Fruit fly (Drosophila melanogaster) whole organism, embryonic: Measurements from ENCODE around the gene UQCR-14.
A peak's percentile ranks its signal among the peaks of the same experiment; 100 is the strongest.

Experiments
- Adf1 ChIP-seq: fragments of 200-800 bp; sonication (Bioruptor generic); IDR thresholded peaks from 2 replicates; pipeline ENCODE4 v1.3.6; 2022; ENCODE audit warnings: missing biosample characterization, missing genetic modification characterization
- Asciz ChIP-seq: fragments of 200-800 bp; sonication (Bioruptor generic); optimal IDR thresholded peaks from 2 replicates; lab custom pipeline; 2017; ENCODE audit warnings: missing biosample characterization, mild to moderate bottlenecking, missing genetic modification characterization, missing genetic modification reagents
- Atf-2 ChIP-seq: fragments of 200-800 bp; sonication (Bioruptor generic); optimal IDR thresholded peaks from 2 replicates; lab custom pipeline; 2016; ENCODE audit warnings: missing biosample characterization, missing genetic modification characterization
- Bgb ChIP-seq: fragments of 200-800 bp; sonication (Bioruptor generic); IDR thresholded peaks from 2 replicates; pipeline ENCODE4 v1.3.6; 2022; ENCODE audit warnings: missing biosample characterization, missing genetic modification characterization; ENCODE audit not compliant: partially characterized antibody
- CG10654 ChIP-seq: fragments of 200-800 bp; sonication (Bioruptor generic); optimal IDR thresholded peaks from 2 replicates; lab custom pipeline; 2016; ENCODE audit warnings: missing biosample characterization, missing genetic modification characterization
- CG11093 ChIP-seq: fragments of 200-800 bp; sonication (Bioruptor generic); IDR thresholded peaks from 3 replicates; pipeline ENCODE4 v1.3.6; 2022; ENCODE audit warnings: missing biosample characterization, missing genetic modification characterization
- CG12104 ChIP-seq: fragments of 200-800 bp; sonication (Bioruptor generic); optimal IDR thresholded peaks from 3 replicates; lab custom pipeline; 2016; ENCODE audit warnings: missing biosample characterization, missing genetic modification characterization
- CG12942 ChIP-seq: fragments of 200-800 bp; sonication (Bioruptor generic); optimal IDR thresholded peaks from 3 replicates; lab custom pipeline; 2016; ENCODE audit warnings: missing biosample characterization, missing genetic modification characterization
- CG14667 ChIP-seq: fragments of 200-800 bp; sonication (Bioruptor generic); IDR thresholded peaks from 2 replicates; pipeline ENCODE4 v1.3.6; 2022; ENCODE audit warnings: missing biosample characterization, missing genetic modification characterization
- CG17359 ChIP-seq: fragments of 200-800 bp; sonication (Bioruptor generic); optimal IDR thresholded peaks from 3 replicates; lab custom pipeline; 2018; ENCODE audit warnings: missing biosample characterization, mild to moderate bottlenecking, missing genetic modification characterization, moderate library complexity
- CG17385 ChIP-seq: fragments of 200-800 bp; sonication (Bioruptor generic); optimal IDR thresholded peaks from 3 replicates; lab custom pipeline; 2018; ENCODE audit warnings: missing biosample characterization, mild to moderate bottlenecking, missing genetic modification characterization
- CG31441 ChIP-seq: fragments of 200-800 bp; sonication (Bioruptor generic); IDR thresholded peaks from 2 replicates; pipeline ENCODE4 v1.3.6; 2022; ENCODE audit warnings: missing biosample characterization, missing genetic modification characterization
- CG33213 ChIP-seq: fragments of 200-800 bp; sonication (Bioruptor generic); optimal IDR thresholded peaks from 3 replicates; lab custom pipeline; 2016; ENCODE audit warnings: missing biosample characterization, missing genetic modification characterization
- CG33557 ChIP-seq: fragments of 200-800 bp; sonication (Bioruptor generic); optimal IDR thresholded peaks from 2 replicates; lab custom pipeline; 2019; ENCODE audit warnings: missing biosample characterization, mild to moderate bottlenecking, missing genetic modification characterization, moderate library complexity
- CG42726 ChIP-seq: fragments of 200-800 bp; sonication (Bioruptor generic); IDR thresholded peaks from 2 replicates; pipeline ENCODE4 v1.3.6; 2022; ENCODE audit warnings: missing biosample characterization, missing genetic modification characterization; ENCODE audit not compliant: partially characterized antibody
- CG4730 ChIP-seq: fragments of 200-800 bp; sonication (Bioruptor generic); IDR thresholded peaks from 2 replicates; pipeline ENCODE4 v1.3.6; 2022; ENCODE audit warnings: missing biosample characterization, missing genetic modification characterization
- CG6683 ChIP-seq: fragments of 200-800 bp; sonication (Bioruptor generic); optimal IDR thresholded peaks from 2 replicates; lab custom pipeline; 2017; ENCODE audit warnings: missing biosample characterization, mild to moderate bottlenecking, missing genetic modification characterization, missing genetic modification reagents
- CG6689 ChIP-seq: fragments of 200-800 bp; sonication (Bioruptor generic); IDR thresholded peaks from 2 replicates; pipeline ENCODE4 v1.3.6; 2022; ENCODE audit warnings: missing biosample characterization, missing genetic modification characterization
- CG7556 ChIP-seq: fragments of 200-800 bp; sonication (Bioruptor generic); optimal IDR thresholded peaks from 2 replicates; lab custom pipeline; 2017; ENCODE audit warnings: missing biosample characterization, mild to moderate bottlenecking, missing genetic modification characterization
- CG9797 ChIP-seq: fragments of 200-800 bp; sonication (Bioruptor generic); optimal IDR thresholded peaks from 3 replicates; lab custom pipeline; 2018; ENCODE audit warnings: missing biosample characterization, mild to moderate bottlenecking, missing genetic modification characterization
- Chrac-16 ChIP-seq: fragments of 200-800 bp; sonication (Bioruptor generic); optimal IDR thresholded peaks from 3 replicates; lab custom pipeline; 2016; ENCODE audit warnings: missing biosample characterization, missing genetic modification characterization
- CoRest ChIP-seq: fragments of 200-800 bp; sonication (Bioruptor generic); optimal IDR thresholded peaks from 3 replicates; lab custom pipeline; 2018; ENCODE audit warnings: missing biosample characterization, mild to moderate bottlenecking, missing genetic modification characterization, moderate library complexity
- Dp ChIP-seq: fragments of 200-800 bp; sonication (Bioruptor generic); optimal IDR thresholded peaks from 2 replicates; lab custom pipeline; 2018; ENCODE audit warnings: missing biosample characterization, mild to moderate bottlenecking, missing genetic modification characterization, moderate library complexity
- Gug ChIP-seq: fragments of 200-800 bp; sonication (Bioruptor generic); IDR thresholded peaks from 4 replicates; pipeline ENCODE4 v1.3.6; 2022; ENCODE audit warnings: missing biosample characterization, missing genetic modification characterization
- HLH54F ChIP-seq: fragments of 200-800 bp; sonication (Bioruptor generic); optimal IDR thresholded peaks from 3 replicates; lab custom pipeline; 2016; ENCODE audit warnings: missing biosample characterization, missing genetic modification characterization
- Hsf ChIP-seq: fragments of 200-800 bp; sonication (Bioruptor generic); optimal IDR thresholded peaks from 3 replicates; lab custom pipeline; 2016; ENCODE audit warnings: missing biosample characterization, missing genetic modification characterization
- Kr ChIP-seq: fragments of 200-800 bp; sonication (Bioruptor generic); optimal IDR thresholded peaks from 2 replicates; lab custom pipeline; 2017; ENCODE audit warnings: missing biosample characterization, mild to moderate bottlenecking, missing genetic modification characterization
- Lpt ChIP-seq: fragments of >200 bp; optimal IDR thresholded peaks from 2 replicates; lab custom pipeline; 2018; ENCODE audit warnings: missing biosample characterization, missing genetic modification characterization
- MTF-1 ChIP-seq: fragments of 200-800 bp; sonication (Bioruptor generic); optimal IDR thresholded peaks from 2 replicates; lab custom pipeline; 2018; ENCODE audit warnings: missing biosample characterization, mild to moderate bottlenecking, missing genetic modification characterization, borderline replicate concordance
- NFAT ChIP-seq: fragments of 200-800 bp; sonication (Bioruptor generic); IDR thresholded peaks from 2 replicates; pipeline ENCODE4 v1.3.6; 2022; ENCODE audit warnings: missing biosample characterization, missing genetic modification characterization
- Neu2 ChIP-seq: fragments of 200-800 bp; sonication (Bioruptor generic); optimal IDR thresholded peaks from 3 replicates; lab custom pipeline; 2016; ENCODE audit warnings: missing biosample characterization, missing genetic modification characterization, borderline replicate concordance
- Oli ChIP-seq: fragments of 200-800 bp; sonication (Bioruptor generic); optimal IDR thresholded peaks from 2 replicates; lab custom pipeline; 2018; ENCODE audit warnings: missing biosample characterization, mild to moderate bottlenecking, missing genetic modification characterization, moderate library complexity
- Opbp ChIP-seq: fragments of 200-800 bp; sonication (Bioruptor generic); IDR thresholded peaks from 3 replicates; pipeline ENCODE4 v1.3.6; 2022; ENCODE audit warnings: missing biosample characterization, missing genetic modification characterization; ENCODE audit not compliant: partially characterized antibody
- Rfx ChIP-seq: fragments of 200-800 bp; sonication (Bioruptor generic); IDR thresholded peaks from 2 replicates; pipeline ENCODE4 v1.3.6; 2022; ENCODE audit warnings: missing biosample characterization, missing genetic modification characterization
- Scr ChIP-seq: fragments of 200-800 bp; sonication (Bioruptor generic); IDR thresholded peaks from 2 replicates; pipeline ENCODE4 v1.3.6; 2022; ENCODE audit warnings: missing biosample characterization, missing genetic modification characterization; ENCODE audit not compliant: partially characterized antibody
- dmrt99B ChIP-seq: fragments of 200-800 bp; sonication (Bioruptor generic); optimal IDR thresholded peaks from 2 replicates; lab custom pipeline; 2018; ENCODE audit warnings: missing biosample characterization, mild to moderate bottlenecking, missing genetic modification characterization, moderate library complexity
- eve ChIP-seq, 2 experiments: fragments of >200 bp; optimal IDR thresholded peaks; 2 replicates each; lab custom pipeline; 2017; ENCODE audit warnings: missing biosample characterization in 2 of 2, missing genetic modification characterization in 2 of 2
- h ChIP-seq: fragments of >200 bp; optimal IDR thresholded peaks from 2 replicates; lab custom pipeline; 2017
- hth ChIP-seq: fragments of >200 bp; optimal IDR thresholded peaks from 2 replicates; lab custom pipeline; 2017; ENCODE audit warnings: inconsistent platforms
- kni ChIP-seq: fragments of 200-800 bp; sonication (Bioruptor generic); optimal IDR thresholded peaks from 3 replicates; lab custom pipeline; 2017; ENCODE audit warnings: mild to moderate bottlenecking, missing biosample characterization, missing genetic modification reagents, missing genetic modification characterization
- luna ChIP-seq: fragments of 200-800 bp; sonication (Bioruptor generic); optimal IDR thresholded peaks from 2 replicates; lab custom pipeline; 2016; ENCODE audit warnings: missing biosample characterization, missing genetic modification characterization
- nerfin-2 ChIP-seq: fragments of 200-800 bp; sonication (Bioruptor generic); IDR thresholded peaks from 2 replicates; pipeline ENCODE4 v1.3.6; 2022; ENCODE audit warnings: missing biosample characterization, missing genetic modification characterization; ENCODE audit not compliant: partially characterized antibody
- odd ChIP-seq: fragments of 200-800 bp; sonication (Bioruptor generic); optimal IDR thresholded peaks from 2 replicates; lab custom pipeline; 2017; ENCODE audit warnings: missing biosample characterization, mild to moderate bottlenecking, missing genetic modification characterization
- pb ChIP-seq: fragments of 200-800 bp; sonication (Bioruptor generic); optimal IDR thresholded peaks from 3 replicates; lab custom pipeline; 2016; ENCODE audit warnings: missing biosample characterization, missing genetic modification characterization
- phol ChIP-seq: fragments of 200-800 bp; sonication (Bioruptor generic); optimal IDR thresholded peaks from 3 replicates; lab custom pipeline; 2018; ENCODE audit warnings: missing biosample characterization, mild to moderate bottlenecking, missing genetic modification characterization, moderate library complexity
- pita ChIP-seq: fragments of 200-800 bp; sonication (Bioruptor generic); optimal IDR thresholded peaks from 2 replicates; lab custom pipeline; 2017; ENCODE audit warnings: missing biosample characterization, mild to moderate bottlenecking, missing genetic modification characterization
- sisA ChIP-seq: fragments of 200-800 bp; sonication (Bioruptor generic); IDR thresholded peaks from 2 replicates; pipeline ENCODE4 v1.3.6; 2022; ENCODE audit warnings: missing biosample characterization, missing genetic modification characterization
- sna ChIP-seq: fragments of 200-800 bp; sonication (Bioruptor generic); IDR thresholded peaks from 2 replicates; pipeline ENCODE4 v1.3.6; 2022; ENCODE audit warnings: missing biosample characterization, missing genetic modification characterization; ENCODE audit not compliant: partially characterized antibody
- tio ChIP-seq: fragments of 200-800 bp; sonication (Bioruptor generic); optimal IDR thresholded peaks from 2 replicates; lab custom pipeline; 2017; ENCODE audit warnings: missing biosample characterization, missing genetic modification characterization, inconsistent platforms
- unpg ChIP-seq: fragments of 200-800 bp; sonication (Bioruptor generic); optimal IDR thresholded peaks from 3 replicates; lab custom pipeline; 2018; ENCODE audit warnings: missing biosample characterization, mild to moderate bottlenecking, missing genetic modification characterization, moderate library complexity
- vvl ChIP-seq: fragments of 200-800 bp; sonication (Bioruptor generic); IDR thresholded peaks from 2 replicates; pipeline ENCODE4 v1.3.6; 2022; ENCODE audit warnings: missing biosample characterization, missing genetic modification characterization

Gene UQCR-14

dm6 chrX:16270795-16271194 lies 15.3 kb upstream of the UQCR-14 start, which contains the start of gene Mfe2 (continued):
- peak; percentile 19 for TF ChIP-seq CG7556 (GFP tag; lab: Kevin White, UChicago)
- peak; percentile 36; the same call in 1 of the 2 replicates for TF ChIP-seq Scr (GFP tag; lab: Robert Waterston, UW)
- no peak for TF ChIP-seq Asciz (GFP tag; lab: Kevin White, UChicago)
- TF ChIP-seq tio (GFP tag; lab: Kevin White, UChicago), result no peak
- TF ChIP-seq Rfx (GFP tag; lab: Robert Waterston, UW), result peak; percentile 82
- no peak for TF ChIP-seq Neu2 (GFP tag; lab: Kevin White, UChicago)
- TF ChIP-seq Lpt, result no peak
- peak; percentile 13 for TF ChIP-seq CG6683 (GFP tag; lab: Kevin White, UChicago)
- TF ChIP-seq unpg, result peak; percentile 36
- peak; percentile 85 for TF ChIP-seq CG9797 (GFP tag; lab: Kevin White, UChicago)
- no peak for TF ChIP-seq Chrac-16
- peak; percentile 41 for TF ChIP-seq CG17359 (tag; lab: Kevin White, UChicago)
- peak; percentile 79 for TF ChIP-seq CG33213 (GFP tag; lab: Kevin White, UChicago)
- no peak for TF ChIP-seq sna
- peak; percentile 30; the same call in 1 of the 4 replicates for TF ChIP-seq Gug
- TF ChIP-seq MTF-1 (GFP tag; lab: Kevin White, UChicago), result no peak
- TF ChIP-seq Hsf (GFP tag; lab: Kevin White, UChicago), result peak; percentile 53
- peak; percentile 17 for TF ChIP-seq CG12942
- TF ChIP-seq CG11093, result no peak
- TF ChIP-seq CG42726 (GFP tag; lab: Robert Waterston, UW), result peak; percentile 41; the same call in 1 of the 2 replicates
- TF ChIP-seq sisA (GFP tag; lab: Robert Waterston, UW), result peak; percentile 36; the same call in 1 of the 2 replicates
- peak; percentile 74 for TF ChIP-seq HLH54F (GFP tag; lab: Kevin White, UChicago)
- TF ChIP-seq Opbp, result no peak
- TF ChIP-seq h, result no peak
- no peak for TF ChIP-seq dmrt99B (tag; lab: Kevin White, UChicago)
- TF ChIP-seq vvl, result peak; percentile 89
- no peak for TF ChIP-seq hth
- TF ChIP-seq luna, result peak; percentile 9
- peak; percentile 70 for TF ChIP-seq kni (GFP tag; lab: Kevin White, UChicago)
- peak; percentile 69 for TF ChIP-seq NFAT (GFP tag; lab: Robert Waterston, UW)
- no peak for TF ChIP-seq CG31441
- no peak for TF ChIP-seq eve (GFP tag; optimal IDR thresholded peaks at IDR 0.05; lab: Kevin White, UChicago)
- no peak for TF ChIP-seq CG14667 (GFP tag; lab: Robert Waterston, UW)
- TF ChIP-seq Atf-2 (GFP tag; lab: Kevin White, UChicago), result no peak
- no peak for TF ChIP-seq CG12104 (GFP tag; lab: Kevin White, UChicago)
- TF ChIP-seq CG17385 (GFP tag; lab: Kevin White, UChicago), result no peak
- TF ChIP-seq Dp (GFP tag; lab: Kevin White, UChicago), result peak; percentile 57
- TF ChIP-seq CG33557 (GFP tag; lab: Kevin White, UChicago), result no peak
- no peak for TF ChIP-seq pb (GFP tag; lab: Kevin White, UChicago)
- peak; percentile 41 for TF ChIP-seq CoRest (tag; lab: Kevin White, UChicago)
- peak; percentile 29 for TF ChIP-seq CG10654 (GFP tag; lab: Kevin White, UChicago)
- 0 out of 2 replicates have a peak, but pooled peaks have one; percentile 15 for TF ChIP-seq nerfin-2 (GFP tag; lab: Robert Waterston, UW)
- TF ChIP-seq Adf1 (GFP tag; lab: Robert Waterston, UW), result peak; percentile 37; the same call in 1 of the 2 replicates
- no peak for TF ChIP-seq Oli (tag; lab: Kevin White, UChicago)
- TF ChIP-seq CG6689, result no peak
- peak; percentile 65 for TF ChIP-seq Bgb (GFP tag; lab: Robert Waterston, UW)
- peak; percentile 61 for TF ChIP-seq phol (tag; lab: Kevin White, UChicago)
- no peak for TF ChIP-seq Kr (GFP tag; lab: Kevin White, UChicago)
- peak; percentile 91 for TF ChIP-seq pita (GFP tag; lab: Kevin White, UChicago)
- TF ChIP-seq CG4730 (GFP tag; lab: Robert Waterston, UW), result no peak
- TF ChIP-seq odd (GFP tag; lab: Kevin White, UChicago), result no peak
